Worm (Caenorhabditis elegans) whole organism, L3 larva: ENCODE data around the gene egl-23.

Experiments used
- R02D3.7 ChIP-seq: fragments of 150-350 bp; optimal IDR thresholded peaks from 2 replicates; lab custom pipeline; 2014; ENCODE audit warnings: missing biosample characterization, missing genetic modification characterization
- ZK546.5 ChIP-seq: sonication (generic microtip); optimal IDR thresholded peaks from 2 replicates; lab custom pipeline; 2017; ENCODE audit warnings: missing biosample characterization, missing genetic modification characterization
- aly-2 ChIP-seq: fragments of 150-350 bp; optimal IDR thresholded peaks from 2 replicates; lab custom pipeline; 2014; ENCODE audit warnings: missing biosample characterization, missing genetic modification characterization
- ama-1 ChIP-seq: fragments of 150-350 bp; optimal IDR thresholded peaks from 2 replicates; lab custom pipeline; 2018
- ceh-16 ChIP-seq: sonication (generic microtip); optimal IDR thresholded peaks from 2 replicates; lab custom pipeline; 2017; ENCODE audit warnings: missing biosample characterization, missing genetic modification characterization
- ceh-82 ChIP-seq: fragments of 150-350 bp; optimal IDR thresholded peaks from 2 replicates; lab custom pipeline; 2014; ENCODE audit warnings: missing biosample characterization, missing genetic modification characterization
- ceh-9 ChIP-seq: sonication (generic microtip); optimal IDR thresholded peaks from 2 replicates; lab custom pipeline; 2018; ENCODE audit warnings: missing biosample characterization, missing genetic modification characterization
- daf-12 ChIP-seq: fragments of 150-350 bp; optimal IDR thresholded peaks from 2 replicates; lab custom pipeline; 2014; ENCODE audit warnings: missing biosample characterization, missing genetic modification reagents, missing genetic modification characterization
- egl-27 ChIP-seq: sonication (generic microtip); optimal IDR thresholded peaks from 4 replicates; lab custom pipeline; 2017; ENCODE audit warnings: missing biosample characterization, missing genetic modification reagents, missing genetic modification characterization
- egl-5 ChIP-seq: fragments of 150-350 bp; optimal IDR thresholded peaks from 2 replicates; lab custom pipeline; 2017; ENCODE audit warnings: missing biosample characterization, missing genetic modification reagents, missing genetic modification characterization, inconsistent platforms
- elt-1 ChIP-seq: fragments of 150-350 bp; optimal IDR thresholded peaks from 2 replicates; lab custom pipeline; 2014; ENCODE audit warnings: missing biosample characterization, missing genetic modification characterization
- elt-2 ChIP-seq: sonication (generic microtip); optimal IDR thresholded peaks from 2 replicates; lab custom pipeline; 2016; ENCODE audit warnings: missing genetic modification reagents, mild to moderate bottlenecking, missing genetic modification characterization, missing compliant biosample characterization
- elt-3 ChIP-seq, 3 experiments: fragments of 150-350 bp in 1 of 3; sonication (generic microtip) in 2 of 3; optimal IDR thresholded peaks; 2 replicates in 2 of 3; 4 replicates in 1 of 3; lab custom pipeline; 2014 to 2017; ENCODE audit warnings: missing biosample characterization in 3 of 3, missing genetic modification characterization in 3 of 3
- fkh-2 ChIP-seq: fragments of 150-350 bp; optimal IDR thresholded peaks from 2 replicates; lab custom pipeline; 2014; ENCODE audit warnings: missing biosample characterization, missing genetic modification reagents, missing genetic modification characterization
- fos-1 ChIP-seq: fragments of 150-350 bp; optimal IDR thresholded peaks from 2 replicates; lab custom pipeline; 2014; ENCODE audit warnings: missing biosample characterization, missing genetic modification characterization
- jun-1 ChIP-seq: fragments of 150-350 bp; optimal IDR thresholded peaks from 2 replicates; lab custom pipeline; 2014; ENCODE audit warnings: missing biosample characterization, missing genetic modification reagents, missing genetic modification characterization
- lin-15B ChIP-seq: fragments of 150-350 bp; optimal IDR thresholded peaks from 2 replicates; lab custom pipeline; 2014; ENCODE audit warnings: missing biosample characterization, missing genetic modification characterization
- lin-39 ChIP-seq: fragments of 150-350 bp; optimal IDR thresholded peaks from 2 replicates; lab custom pipeline; 2018; ENCODE audit warnings: missing biosample characterization, missing genetic modification reagents, missing genetic modification characterization
- mdl-1 ChIP-seq: fragments of 150-350 bp; optimal IDR thresholded peaks from 2 replicates; lab custom pipeline; 2014; ENCODE audit warnings: missing biosample characterization, missing genetic modification characterization
- mml-1 ChIP-seq: fragments of 150-350 bp; sonication (generic microtip); optimal IDR thresholded peaks from 3 replicates; lab custom pipeline; 2014; ENCODE audit warnings: missing biosample characterization, missing genetic modification characterization
- nfya-1 ChIP-seq: sonication (generic microtip); optimal IDR thresholded peaks from 2 replicates; lab custom pipeline; 2017; ENCODE audit warnings: missing genetic modification characterization, mild to moderate bottlenecking, missing compliant biosample characterization, antibody characterized with exemption, moderate library complexity; ENCODE audit not compliant: insufficient read depth
- nhr-11 ChIP-seq: fragments of 150-350 bp; optimal IDR thresholded peaks from 2 replicates; lab custom pipeline; 2014; ENCODE audit warnings: missing biosample characterization, missing genetic modification characterization
- nhr-23 ChIP-seq: fragments of 150-350 bp; optimal IDR thresholded peaks from 2 replicates; lab custom pipeline; 2014; ENCODE audit warnings: missing biosample characterization, missing genetic modification reagents, missing genetic modification characterization
- nhr-237 ChIP-seq: fragments of 150-350 bp; optimal IDR thresholded peaks from 2 replicates; lab custom pipeline; 2014; ENCODE audit warnings: missing biosample characterization, missing genetic modification characterization
- nhr-28 ChIP-seq: fragments of 150-350 bp; optimal IDR thresholded peaks from 2 replicates; lab custom pipeline; 2014; ENCODE audit warnings: missing biosample characterization, missing genetic modification characterization
- nhr-67 ChIP-seq: fragments of 150-350 bp; optimal IDR thresholded peaks from 2 replicates; lab custom pipeline; 2014; ENCODE audit warnings: missing biosample characterization, missing genetic modification characterization
- nhr-76 ChIP-seq: fragments of 150-350 bp; sonication (generic microtip); optimal IDR thresholded peaks from 5 replicates; lab custom pipeline; 2014; ENCODE audit warnings: missing biosample characterization, missing genetic modification characterization
- nhr-77 ChIP-seq: fragments of 150-350 bp; optimal IDR thresholded peaks from 2 replicates; lab custom pipeline; 2014; ENCODE audit warnings: missing biosample characterization, missing genetic modification characterization
- pha-4 ChIP-seq: fragments of 150-350 bp; optimal IDR thresholded peaks from 2 replicates; lab custom pipeline; 2014; ENCODE audit warnings: missing biosample characterization, missing genetic modification reagents, missing genetic modification characterization
- pqm-1 ChIP-seq: fragments of 150-350 bp; optimal IDR thresholded peaks from 2 replicates; lab custom pipeline; 2017; ENCODE audit warnings: missing biosample characterization, missing genetic modification characterization, inconsistent platforms
- sea-2 ChIP-seq: fragments of 150-350 bp; sonication (generic microtip); optimal IDR thresholded peaks from 4 replicates; lab custom pipeline; 2014; ENCODE audit warnings: missing biosample characterization, missing genetic modification reagents, missing genetic modification characterization
- skn-1 ChIP-seq: fragments of 150-350 bp; optimal IDR thresholded peaks from 2 replicates; lab custom pipeline; 2014; ENCODE audit warnings: missing biosample characterization, missing genetic modification characterization
- tbx-2 ChIP-seq: sonication (generic microtip); optimal IDR thresholded peaks from 2 replicates; lab custom pipeline; 2016; ENCODE audit warnings: mild to moderate bottlenecking, missing genetic modification characterization, missing compliant biosample characterization
- unc-39 ChIP-seq: sonication (generic microtip); optimal IDR thresholded peaks from 4 replicates; lab custom pipeline; 2017; ENCODE audit warnings: missing biosample characterization, missing genetic modification characterization
- unc-62 ChIP-seq: fragments of 150-350 bp; sonication (generic microtip); optimal IDR thresholded peaks from 4 replicates; lab custom pipeline; 2014; ENCODE audit warnings: missing biosample characterization, missing genetic modification reagents, missing genetic modification characterization
- ztf-11 ChIP-seq: fragments of 150-350 bp; optimal IDR thresholded peaks from 2 replicates; lab custom pipeline; 2014; ENCODE audit warnings: missing biosample characterization, missing genetic modification characterization
- ztf-4 ChIP-seq: fragments of 150-350 bp; optimal IDR thresholded peaks from 2 replicates; lab custom pipeline; 2014; ENCODE audit warnings: missing biosample characterization, missing genetic modification characterization

Gene egl-23

DNA sequence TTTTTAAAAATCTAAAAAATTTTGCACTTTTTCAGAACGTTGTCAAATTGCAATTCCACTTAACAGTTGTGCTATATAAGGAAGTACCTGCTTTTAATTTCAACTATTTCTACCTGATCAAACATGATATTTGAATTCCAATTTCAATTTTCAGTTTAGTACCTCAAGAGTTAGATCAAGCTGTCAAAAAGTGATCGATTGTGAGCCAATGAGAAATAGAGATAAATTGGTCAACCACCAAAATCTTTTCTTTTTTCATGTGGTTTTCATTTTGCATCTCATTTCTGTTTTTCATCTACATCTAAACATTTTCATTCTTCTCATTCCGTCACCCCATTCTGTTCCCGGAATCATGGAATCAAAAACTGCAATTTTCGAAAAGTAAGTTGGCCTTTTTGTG, at the start of gene egl-23:
Gene egl-23, plus strand, starts transcription at position 301 of the 400 bp plus-strand sequence.
- no peak for TF ChIP-seq skn-1 (tag; lab: Kevin White, UChicago)
- TF ChIP-seq egl-5 (tag; lab: Kevin White, UChicago): no peak
- no peak for TF ChIP-seq lin-39

ce11 chrIV:13940847-13941246, 48.0 kb upstream of the egl-23 start:
- TF ChIP-seq ZK546.5 (tag; lab: Kevin White, UChicago) (no peak), elt-2 (tag; lab: Kevin White, UChicago) (peak; percentile 46), pqm-1 (peak; percentile 45)

- no peak for TF ChIP-seq aly-2 (tag; lab: Kevin White, UChicago)
- no peak for TF ChIP-seq ztf-4 (tag; lab: Kevin White, UChicago)
- TF ChIP-seq unc-62 (GFP tag; lab: Kevin White, UChicago): no peak
- no peak for TF ChIP-seq nhr-237 (tag; lab: Kevin White, UChicago)
- no peak for TF ChIP-seq nfya-1 (tag; lab: Kevin White, UChicago)
- no peak for TF ChIP-seq ceh-82 (tag; lab: Kevin White, UChicago)
- TF ChIP-seq elt-2 (tag; lab: Kevin White, UChicago): no peak
- no peak for TF ChIP-seq mml-1 (tag; lab: Kevin White, UChicago)
- TF ChIP-seq nhr-23 (tag; lab: Kevin White, UChicago): no peak
- no peak for TF ChIP-seq sea-2 (GFP tag; lab: Kevin White, UChicago)
- TF ChIP-seq nhr-76 (tag; lab: Kevin White, UChicago): no peak
These were observed 47.2 kb upstream of the egl-23 start for ce11 chrIV:13941640-13942039.

DNA sequence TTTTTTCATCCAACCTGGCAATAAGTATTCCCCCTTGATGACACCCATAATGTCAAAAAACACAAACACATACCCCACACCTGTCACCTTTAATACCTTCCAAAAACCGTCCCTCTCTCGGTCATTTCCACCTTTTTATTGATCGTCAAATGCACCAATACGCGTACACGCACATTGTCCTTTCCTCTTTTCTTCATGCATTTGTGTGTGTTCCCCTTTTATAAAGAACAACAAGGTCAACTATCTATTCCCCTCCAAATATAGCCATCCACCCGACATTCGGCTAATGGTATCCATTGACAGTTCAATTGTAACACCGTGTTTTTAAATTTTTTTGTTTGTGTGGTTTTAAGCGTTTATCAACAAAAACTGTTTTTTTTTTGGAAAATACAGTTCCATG, 43.7 kb upstream of the egl-23 start:
- TF ChIP-seq unc-62 (GFP tag; lab: Kevin White, UChicago): no peak
- no peak for TF ChIP-seq nhr-28 (tag; lab: Kevin White, UChicago)

DNA sequence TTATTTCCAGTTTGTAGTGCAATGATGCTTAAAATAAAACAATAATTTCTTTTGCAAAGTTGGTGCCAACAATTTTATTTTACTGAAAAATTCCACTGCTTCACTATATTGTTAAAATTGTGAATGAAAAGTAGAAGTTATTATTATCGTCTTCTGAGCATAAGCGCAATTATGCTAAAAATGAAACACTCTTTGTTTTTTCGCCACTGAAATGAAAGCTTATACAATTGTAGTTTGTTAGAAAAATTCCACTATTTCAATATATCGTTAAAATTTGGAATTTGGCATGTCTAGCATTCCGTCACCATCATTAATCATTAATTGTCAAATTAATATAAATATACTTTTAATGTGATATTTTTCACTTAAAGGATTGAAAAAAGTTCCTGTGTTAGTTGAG, 34.9 kb upstream of the egl-23 start:
- TF ChIP-seq elt-3 (tag; optimal IDR thresholded peaks at IDR 0.05; lab: Kevin White, UChicago): no peak
- no peak for TF ChIP-seq mdl-1 (tag; lab: Kevin White, UChicago)
- no peak for TF ChIP-seq R02D3.7 (tag; lab: Kevin White, UChicago)
- no peak for TF ChIP-seq fos-1 (tag; lab: Kevin White, UChicago)
- TF ChIP-seq egl-27 (tag; lab: Kevin White, UChicago): no peak
- TF ChIP-seq pha-4 (tag; lab: Kevin White, UChicago): no peak
- no peak for TF ChIP-seq nhr-23 (tag; lab: Kevin White, UChicago)
- TF ChIP-seq nhr-67 (tag; lab: Kevin White, UChicago): no peak
- TF ChIP-seq nhr-11 (tag; lab: Kevin White, UChicago): no peak
- no peak for TF ChIP-seq lin-39
- TF ChIP-seq skn-1 (tag; lab: Kevin White, UChicago): no peak
- no peak for TF ChIP-seq sea-2 (GFP tag; lab: Kevin White, UChicago)
- no peak for TF ChIP-seq jun-1 (tag; lab: Kevin White, UChicago)
- TF ChIP-seq nhr-77: no peak
- no peak for TF ChIP-seq elt-1 (tag; lab: Kevin White, UChicago)
- TF ChIP-seq egl-5 (tag; lab: Kevin White, UChicago): no peak
- TF ChIP-seq lin-15B (tag; lab: Kevin White, UChicago): no peak
- TF ChIP-seq unc-39: no peak

ce11 chrIV:13954578-13954977, 34.3 kb upstream of the egl-23 start:
- TF ChIP-seq nhr-77 (no peak), fkh-2 (no peak), sea-2 (GFP tag; lab: Kevin White, UChicago) (no peak), ceh-16 (no peak), ztf-11 (tag; lab: Kevin White, UChicago) (no peak), nhr-28 (tag; lab: Kevin White, UChicago) (no peak), lin-39 (no peak), daf-12 (tag; lab: Kevin White, UChicago) (no peak), ztf-4 (tag; lab: Kevin White, UChicago) (no peak), nhr-237 (tag; lab: Kevin White, UChicago) (no peak), ama-1 (lab: Kevin White, UChicago) (no peak), jun-1 (tag; lab: Kevin White, UChicago) (no peak), ceh-82 (tag; lab: Kevin White, UChicago) (no peak), elt-2 (tag; lab: Kevin White, UChicago) (no peak), ceh-9 (tag; lab: Kevin White, UChicago) (no peak), tbx-2 (tag; lab: Kevin White, UChicago) (no peak), lin-15B (tag; lab: Kevin White, UChicago) (no peak), nhr-67 (tag; lab: Kevin White, UChicago) (no peak)
